Worm (Caenorhabditis elegans): ENCODE results near the gene F36H5.4.

DNA sequence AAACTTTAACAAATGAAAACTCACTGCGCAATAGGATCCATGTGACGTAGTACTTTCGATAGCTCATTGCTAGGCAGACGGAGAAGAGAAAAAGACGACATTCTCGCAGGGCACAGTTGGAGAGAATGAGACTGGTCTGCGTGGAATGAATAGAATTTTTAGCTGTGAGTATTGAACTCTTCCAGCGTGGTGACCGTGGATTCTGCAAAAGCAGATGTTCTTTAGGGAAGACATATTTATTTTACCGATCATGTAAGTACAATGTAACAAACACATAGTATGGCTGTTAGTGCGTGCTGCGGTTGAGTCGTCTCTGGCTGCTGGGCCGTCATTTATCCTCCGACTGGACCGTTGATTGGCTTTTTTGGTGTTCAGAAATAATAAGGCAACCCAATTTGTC lies 8.7 kb upstream of the F36H5.4 start, which contains the start of gene F36H5.9:
- TF ChIP-seq him-1 (tag; optimal IDR thresholded peaks at IDR 0.05), result no peak
- TF ChIP-seq dao-5 (tag; optimal IDR thresholded peaks at IDR 0.05), result no peak

Data from whole organism, L4/young adult.